Worm (Caenorhabditis elegans) whole organism, mixed stage, embryonic: ENCODE results near the gene phf-5.

Source experiments
- M03D4.4 ChIP-seq: sonication (generic microtip); optimal IDR thresholded peaks from 2 replicates; lab custom pipeline; 2017; ENCODE audit warnings: mild to moderate bottlenecking, missing genetic modification characterization, missing compliant biosample characterization
- bed-3 ChIP-seq: fragments of 200-800 bp; sonication (Bioruptor generic); optimal IDR thresholded peaks from 3 replicates; lab custom pipeline; 2018; ENCODE audit warnings: mild to moderate bottlenecking, missing genetic modification characterization, moderate library complexity, missing compliant biosample characterization
- blmp-1 ChIP-seq: fragments of 150-350 bp; optimal IDR thresholded peaks from 2 replicates; lab custom pipeline; 2014; ENCODE audit warnings: missing biosample characterization, missing genetic modification characterization
- ceh-39 ChIP-seq: fragments of 150-350 bp; optimal IDR thresholded peaks from 2 replicates; lab custom pipeline; 2014; ENCODE audit warnings: missing biosample characterization, missing genetic modification characterization
- ceh-43 ChIP-seq: fragments of 200-800 bp; sonication (Bioruptor generic); optimal IDR thresholded peaks from 2 replicates; lab custom pipeline; 2018; ENCODE audit warnings: mild to moderate bottlenecking, missing genetic modification characterization, moderate library complexity, missing compliant biosample characterization
- ceh-83 ChIP-seq: fragments of 200-800 bp; sonication (Bioruptor generic); optimal IDR thresholded peaks from 2 replicates; lab custom pipeline; 2018; ENCODE audit warnings: mild to moderate bottlenecking, missing genetic modification characterization, missing compliant biosample characterization
- ces-1 ChIP-seq: fragments of 150-350 bp; optimal IDR thresholded peaks from 2 replicates; lab custom pipeline; 2014; ENCODE audit warnings: missing biosample characterization, missing genetic modification reagents, missing genetic modification characterization
- cnd-1 ChIP-seq: fragments of 200-800 bp; sonication (Bioruptor generic); optimal IDR thresholded peaks from 2 replicates; lab custom pipeline; 2018; ENCODE audit warnings: mild to moderate bottlenecking, missing genetic modification characterization, missing compliant biosample characterization
- drap-1 ChIP-seq: fragments of 200-800 bp; sonication (Bioruptor generic); optimal IDR thresholded peaks from 3 replicates; lab custom pipeline; 2018; ENCODE audit warnings: mild to moderate bottlenecking, missing genetic modification characterization, missing compliant biosample characterization
- elt-1 ChIP-seq: sonication (generic microtip); optimal IDR thresholded peaks from 2 replicates; lab custom pipeline; 2017; ENCODE audit warnings: missing genetic modification characterization, mild to moderate bottlenecking, missing compliant biosample characterization, antibody characterized with exemption, moderate library complexity, borderline replicate concordance; ENCODE audit not compliant: insufficient read depth
- elt-3 ChIP-seq: fragments of 150-350 bp; optimal IDR thresholded peaks from 2 replicates; lab custom pipeline; 2014; ENCODE audit warnings: missing biosample characterization, missing genetic modification characterization
- ham-2 ChIP-seq: fragments of 200-800 bp; sonication (Bioruptor generic); optimal IDR thresholded peaks from 2 replicates; lab custom pipeline; 2018; ENCODE audit warnings: mild to moderate bottlenecking, missing genetic modification characterization, missing compliant biosample characterization
- hlh-1 ChIP-seq: fragments of 150-350 bp; optimal IDR thresholded peaks from 2 replicates; lab custom pipeline; 2014; ENCODE audit warnings: missing biosample characterization, missing genetic modification reagents, missing genetic modification characterization
- lin-13 ChIP-seq: fragments of 150-350 bp; optimal IDR thresholded peaks from 2 replicates; lab custom pipeline; 2014; ENCODE audit warnings: missing biosample characterization, missing genetic modification characterization
- lin-32 ChIP-seq: fragments of 200-800 bp; sonication (Bioruptor generic); optimal IDR thresholded peaks from 2 replicates; lab custom pipeline; 2018; ENCODE audit warnings: mild to moderate bottlenecking, missing genetic modification characterization, missing compliant biosample characterization
- lsy-2 ChIP-seq: fragments of 150-350 bp; optimal IDR thresholded peaks from 2 replicates; lab custom pipeline; 2014; ENCODE audit warnings: missing biosample characterization, missing genetic modification characterization
- mab-5 ChIP-seq: fragments of 150-350 bp; optimal IDR thresholded peaks from 2 replicates; lab custom pipeline; 2014; ENCODE audit warnings: missing biosample characterization, missing genetic modification characterization
- mep-1 ChIP-seq: fragments of 150-350 bp; optimal IDR thresholded peaks from 2 replicates; lab custom pipeline; 2017; ENCODE audit warnings: missing biosample characterization, missing genetic modification reagents, missing genetic modification characterization, inconsistent platforms
- mls-2 ChIP-seq: sonication (generic microtip); optimal IDR thresholded peaks from 2 replicates; lab custom pipeline; 2016; ENCODE audit warnings: mild to moderate bottlenecking, missing genetic modification characterization, moderate library complexity, missing compliant biosample characterization
- nhr-12 ChIP-seq: fragments of 150-350 bp; optimal IDR thresholded peaks from 2 replicates; lab custom pipeline; 2014; ENCODE audit warnings: missing biosample characterization, missing genetic modification characterization
- nhr-2 ChIP-seq: fragments of 150-350 bp; optimal IDR thresholded peaks from 2 replicates; lab custom pipeline; 2014; ENCODE audit warnings: missing biosample characterization, missing genetic modification characterization
- nhr-237 ChIP-seq: fragments of 150-350 bp; optimal IDR thresholded peaks from 2 replicates; lab custom pipeline; 2014; ENCODE audit warnings: missing biosample characterization, missing genetic modification characterization
- nhr-28 ChIP-seq: fragments of 150-350 bp; optimal IDR thresholded peaks from 2 replicates; lab custom pipeline; 2014; ENCODE audit warnings: missing biosample characterization, missing genetic modification characterization
- nhr-76 ChIP-seq: sonication (generic microtip); optimal IDR thresholded peaks from 2 replicates; lab custom pipeline; 2017; ENCODE audit warnings: missing biosample characterization, missing genetic modification characterization
- pha-4 ChIP-seq: fragments of 150-350 bp; optimal IDR thresholded peaks from 2 replicates; lab custom pipeline; 2018; ENCODE audit warnings: missing biosample characterization, missing genetic modification reagents, missing genetic modification characterization
- sem-2 ChIP-seq: fragments of 200-800 bp; sonication (Bioruptor generic); optimal IDR thresholded peaks from 2 replicates; lab custom pipeline; 2018; ENCODE audit warnings: mild to moderate bottlenecking, missing genetic modification characterization, missing compliant biosample characterization
- snpc-4 ChIP-seq: fragments of 150-350 bp; optimal IDR thresholded peaks from 2 replicates; lab custom pipeline; 2014; ENCODE audit warnings: missing biosample characterization, missing genetic modification characterization
- sptf-1 ChIP-seq: sonication (generic microtip); optimal IDR thresholded peaks from 2 replicates; lab custom pipeline; 2017; ENCODE audit warnings: mild to moderate bottlenecking, missing genetic modification characterization, moderate library complexity, missing compliant biosample characterization
- tbx-8 ChIP-seq: fragments of 200-800 bp; sonication (Bioruptor generic); optimal IDR thresholded peaks from 2 replicates; lab custom pipeline; 2018; ENCODE audit warnings: mild to moderate bottlenecking, missing genetic modification characterization, moderate library complexity, missing compliant biosample characterization
- unc-120 ChIP-seq: sonication (generic microtip); optimal IDR thresholded peaks from 2 replicates; lab custom pipeline; 2017; ENCODE audit warnings: missing genetic modification characterization, missing compliant biosample characterization; ENCODE audit not compliant: poor library complexity, severe bottlenecking
- unc-39 ChIP-seq: fragments of 150-350 bp; optimal IDR thresholded peaks from 2 replicates; lab custom pipeline; 2014; ENCODE audit warnings: missing biosample characterization, missing genetic modification characterization
- unc-62 ChIP-seq: fragments of 150-350 bp; optimal IDR thresholded peaks from 2 replicates; lab custom pipeline; 2014; ENCODE audit warnings: missing biosample characterization, missing genetic modification reagents, missing genetic modification characterization
- zip-8 ChIP-seq: fragments of 150-350 bp; optimal IDR thresholded peaks from 2 replicates; lab custom pipeline; 2014; ENCODE audit warnings: missing biosample characterization, missing genetic modification characterization
- ztf-11 ChIP-seq: fragments of 150-350 bp; optimal IDR thresholded peaks from 2 replicates; lab custom pipeline; 2014; ENCODE audit warnings: missing biosample characterization, missing genetic modification characterization

phf-5 gene

ce11 chrIII:2343273-2343672, at the start of gene phf-5:
Gene phf-5, plus strand, starts transcription at chrIII:2343573.
- no peak for TF ChIP-seq nhr-76 (tag; lab: Kevin White, UChicago)
- TF ChIP-seq ztf-11 (tag; lab: Kevin White, UChicago) = no peak
- no peak for TF ChIP-seq bed-3 (GFP tag; lab: Kevin White, UChicago)
- TF ChIP-seq sem-2 (GFP tag; lab: Kevin White, UChicago) = no peak
- no peak for TF ChIP-seq ceh-39 (tag; lab: Kevin White, UChicago)
- no peak for TF ChIP-seq unc-62 (GFP tag; lab: Kevin White, UChicago)
- TF ChIP-seq ham-2 (GFP tag; lab: Kevin White, UChicago) = no peak
- TF ChIP-seq, all 35 proteins: peak for 0

- no peak for TF ChIP-seq mls-2 (tag; lab: Kevin White, UChicago)
- no peak for TF ChIP-seq ces-1 (GFP tag; lab: Kevin White, UChicago)
- TF ChIP-seq pha-4 (tag; lab: Kevin White, UChicago) = peak; percentile 68
- no peak for TF ChIP-seq ham-2 (GFP tag; lab: Kevin White, UChicago)
These were observed 48.6 kb upstream of the phf-5 start for ce11 chrIII:2294736-2295135.

- TF ChIP-seq unc-120 (tag; lab: Kevin White, UChicago) (no peak), snpc-4 (tag; lab: Kevin White, UChicago) (no peak), zip-8 (tag; lab: Kevin White, UChicago) (no peak), mep-1 (tag; lab: Kevin White, UChicago) (no peak), nhr-2 (tag; lab: Kevin White, UChicago) (no peak), mab-5 (tag; lab: Kevin White, UChicago) (no peak), cnd-1 (tag; lab: Kevin White, UChicago) (no peak), elt-1 (tag; lab: Kevin White, UChicago) (no peak), hlh-1 (tag; lab: Kevin White, UChicago) (no peak), tbx-8 (no peak), unc-62 (GFP tag; lab: Kevin White, UChicago) (no peak), lin-32 (GFP tag; lab: Kevin White, UChicago) (no peak), ceh-39 (tag; lab: Kevin White, UChicago) (no peak), ham-2 (GFP tag; lab: Kevin White, UChicago) (no peak), nhr-76 (tag; lab: Kevin White, UChicago) (no peak), sptf-1 (tag; lab: Kevin White, UChicago) (no peak), elt-3 (tag; lab: Kevin White, UChicago) (no peak), ces-1 (GFP tag; lab: Kevin White, UChicago) (no peak), ztf-11 (tag; lab: Kevin White, UChicago) (no peak), drap-1 (GFP tag; lab: Kevin White, UChicago) (no peak)
These were observed 39.2 kb upstream of the phf-5 start for ce11 chrIII:2304149-2304548.

- TF ChIP-seq lin-32 (GFP tag; lab: Kevin White, UChicago) (peak; percentile 76), nhr-2 (tag; lab: Kevin White, UChicago) (peak; percentile 25), cnd-1 (tag; lab: Kevin White, UChicago) (peak; percentile 88), nhr-237 (tag; lab: Kevin White, UChicago) (no peak), unc-120 (tag; lab: Kevin White, UChicago) (no peak), unc-39 (tag; lab: Kevin White, UChicago) (peak; percentile 32), drap-1 (GFP tag; lab: Kevin White, UChicago) (no peak), bed-3 (GFP tag; lab: Kevin White, UChicago) (no peak), blmp-1 (tag; lab: Kevin White, UChicago) (no peak), ztf-11 (tag; lab: Kevin White, UChicago) (no peak), lin-13 (tag; lab: Kevin White, UChicago) (peak; percentile 56), ceh-43 (GFP tag; lab: Kevin White, UChicago) (no peak), nhr-76 (tag; lab: Kevin White, UChicago) (no peak), mls-2 (tag; lab: Kevin White, UChicago) (peak; percentile 18), ham-2 (GFP tag; lab: Kevin White, UChicago) (peak; percentile 30), zip-8 (tag; lab: Kevin White, UChicago) (no peak), lsy-2 (tag; lab: Kevin White, UChicago) (peak; percentile 0), sptf-1 (tag; lab: Kevin White, UChicago) (no peak), ceh-39 (tag; lab: Kevin White, UChicago) (no peak), hlh-1 (tag; lab: Kevin White, UChicago) (no peak), nhr-12 (tag; lab: Kevin White, UChicago) (no peak), unc-62 (GFP tag; lab: Kevin White, UChicago) (no peak), snpc-4 (tag; lab: Kevin White, UChicago) (no peak), nhr-28 (tag; lab: Kevin White, UChicago) (no peak), ceh-83 (GFP tag; lab: Kevin White, UChicago) (no peak), ces-1 (GFP tag; lab: Kevin White, UChicago) (peak; percentile 67), pha-4 (tag; lab: Kevin White, UChicago) (peak; percentile 31), elt-3 (tag; lab: Kevin White, UChicago) (no peak), mab-5 (tag; lab: Kevin White, UChicago) (no peak), M03D4.4 (tag; lab: Kevin White, UChicago) (no peak), mep-1 (tag; lab: Kevin White, UChicago) (peak; percentile 36)
These were observed 38.5 kb upstream of the phf-5 start, which contains the start of gene Y54F10BM.9 for ce11 chrIII:2304867-2305266. Gene Y54F10BM.9, minus strand, starts transcription at chrIII:2304927.
